Worm (Caenorhabditis elegans) whole organism, midembryonic: ENCODE data around the gene mkk-4.

Experiments
- cog-1 ChIP-seq: sonication (generic microtip); optimal IDR thresholded peaks from 2 replicates; lab custom pipeline; 2016; ENCODE audit warnings: missing genetic modification characterization, missing compliant biosample characterization
- flt-1 ChIP-seq: fragments of 200-800 bp; sonication (Bioruptor generic); IDR thresholded peaks from 2 replicates; pipeline ENCODE4 v1.3.6; 2022; ENCODE audit warnings: missing genetic modification characterization, missing compliant biosample characterization
- klf-2 ChIP-seq: fragments of 200-800 bp; sonication (Bioruptor generic); conservative IDR thresholded peaks from 2 replicates; pipeline ENCODE4 v1.3.6; 2022; ENCODE audit warnings: missing genetic modification reagents, missing genetic modification characterization, missing compliant biosample characterization
- med-1 ChIP-seq: sonication (generic microtip); optimal IDR thresholded peaks from 2 replicates; lab custom pipeline; 2017; ENCODE audit warnings: missing genetic modification characterization, mild to moderate bottlenecking, missing compliant biosample characterization, antibody characterized with exemption, missing genetic modification reagents; ENCODE audit not compliant: insufficient read depth
- ztf-23 ChIP-seq: fragments of 200-800 bp; sonication (Bioruptor generic); IDR thresholded peaks from 2 replicates; pipeline ENCODE4 v1.3.6; 2022; ENCODE audit warnings: missing genetic modification reagents, missing genetic modification characterization, missing compliant biosample characterization
- ztf-29 ChIP-seq: fragments of 200-800 bp; sonication (Bioruptor generic); IDR thresholded peaks from 2 replicates; pipeline ENCODE4 v1.3.6; 2022; ENCODE audit warnings: missing genetic modification reagents, missing genetic modification characterization, missing compliant biosample characterization

ce11 chrX:9984889-9985404, 42.7 kb upstream of the mkk-4 start, which contains the start of gene F19C6.5:
- TF ChIP-seq ztf-29 (GFP tag; lab: Robert Waterston, UW) (no peak), med-1 (GFP tag; lab: Kevin White, UChicago) (no peak), klf-2 (no peak), cog-1 (tag; lab: Kevin White, UChicago) (no peak), flt-1 (GFP tag; lab: Robert Waterston, UW) (no peak), ztf-23 (no peak)
